Fruit fly (Drosophila melanogaster): ENCODE results near the gene CG18731.

DNA sequence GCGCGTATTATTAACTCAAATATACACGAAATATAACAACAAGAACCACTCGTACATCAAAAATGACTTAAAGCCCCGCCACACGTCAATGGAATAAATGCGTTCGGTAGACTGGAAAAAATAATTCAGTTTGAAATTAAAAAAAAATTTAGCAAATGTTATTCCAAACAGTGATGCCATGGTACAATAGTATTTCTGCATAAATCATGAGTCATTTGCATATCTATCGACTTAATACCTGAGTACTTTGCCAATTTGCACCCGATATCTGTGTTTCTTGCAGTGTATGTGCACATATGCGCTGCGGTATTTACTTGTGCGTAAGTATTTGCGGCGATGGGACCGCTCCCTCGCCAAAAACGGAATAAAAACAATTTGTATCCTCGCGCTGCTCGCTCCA is 38.3 kb downstream of the CG18731 start:
- TF ChIP-seq CG34224 (GFP tag; IDR thresholded peaks at IDR 0.05; ENCODE audit: partially characterized antibody) (no peak), usp (GFP tag; optimal IDR thresholded peaks at IDR 0.05) (no peak), sisA (GFP tag; IDR thresholded peaks at IDR 0.05) (peak; percentile 31; the same call in 1 of the 2 replicates)

Measured in whole organism, embryonic.